Worm (Caenorhabditis elegans): ENCODE measurements around the gene K12H6.12.
"Not testable (repeated sequence)": the region's sequence is repeated elsewhere in the genome, so short reads cannot be mapped to it uniquely, and the experiment has no call there.

ce11 chrII:2839004-2839403 is 31.0 kb downstream of the K12H6.12 start, which contains the start of gene Y110A2AL.4:
- not testable (repeated sequence) for TF ChIP-seq npax-4 (tag; optimal IDR thresholded peaks at IDR 0.05); pros-1 (tag; optimal IDR thresholded peaks at IDR 0.05); tbx-2 (tag; optimal IDR thresholded peaks at IDR 0.05); dve-1 (tag; optimal IDR thresholded peaks at IDR 0.05); sdc-2 (tag; optimal IDR thresholded peaks at IDR 0.05); C08G9.2 (tag; optimal IDR thresholded peaks at IDR 0.05); lim-6 (tag; optimal IDR thresholded peaks at IDR 0.05); nhr-11 (tag; optimal IDR thresholded peaks at IDR 0.05); unc-3 (GFP tag; conservative IDR thresholded peaks at IDR 0.05); unc-3 (tag; optimal IDR thresholded peaks at IDR 0.05); ceh-6 (GFP tag; optimal IDR thresholded peaks at IDR 0.05); F13H6.1 (tag; optimal IDR thresholded peaks at IDR 0.05)
